Worm (Caenorhabditis elegans) whole organism, L2 larva: ENCODE measurements around the gene K04F1.9.

Source experiments
- F13H6.1 ChIP-seq: sonication (generic microtip); optimal IDR thresholded peaks from 2 replicates; lab custom pipeline; 2016; ENCODE audit warnings: missing genetic modification characterization, missing compliant biosample characterization
- alr-1 ChIP-seq: fragments of 150-350 bp; optimal IDR thresholded peaks from 2 replicates; lab custom pipeline; 2014; ENCODE audit warnings: missing biosample characterization, missing genetic modification characterization
- ama-1 ChIP-seq: fragments of 150-350 bp; optimal IDR thresholded peaks from 2 replicates; lab custom pipeline; 2018; ENCODE audit warnings: inconsistent platforms
- ceh-16 ChIP-seq: fragments of 150-350 bp; optimal IDR thresholded peaks from 2 replicates; lab custom pipeline; 2014; ENCODE audit warnings: missing biosample characterization, missing genetic modification characterization
- crh-2 ChIP-seq: sonication (generic microtip); optimal IDR thresholded peaks from 2 replicates; lab custom pipeline; 2017; ENCODE audit warnings: missing biosample characterization, missing genetic modification characterization
- dmd-4 ChIP-seq: sonication (generic microtip); optimal IDR thresholded peaks from 2 replicates; lab custom pipeline; 2017; ENCODE audit warnings: missing biosample characterization, missing genetic modification characterization
- egl-27 ChIP-seq: sonication (generic microtip); optimal IDR thresholded peaks from 3 replicates; lab custom pipeline; 2017; ENCODE audit warnings: missing biosample characterization, missing genetic modification reagents, missing genetic modification characterization
- elt-1 ChIP-seq: fragments of 150-350 bp; optimal IDR thresholded peaks from 2 replicates; lab custom pipeline; 2014; ENCODE audit warnings: missing biosample characterization, missing genetic modification characterization
- elt-3 ChIP-seq: sonication (generic microtip); optimal IDR thresholded peaks from 2 replicates; lab custom pipeline; 2017; ENCODE audit warnings: missing biosample characterization, missing genetic modification characterization
- nhr-10 ChIP-seq: sonication (generic microtip); optimal IDR thresholded peaks from 2 replicates; lab custom pipeline; 2017; ENCODE audit warnings: missing biosample characterization, missing genetic modification characterization
- nhr-11 ChIP-seq: fragments of 150-350 bp; optimal IDR thresholded peaks from 2 replicates; lab custom pipeline; 2014; ENCODE audit warnings: missing biosample characterization, missing genetic modification characterization
- nhr-12 ChIP-seq: fragments of 150-350 bp; optimal IDR thresholded peaks from 2 replicates; lab custom pipeline; 2014; ENCODE audit warnings: missing biosample characterization, missing genetic modification characterization
- nhr-129 ChIP-seq: fragments of 150-350 bp; optimal IDR thresholded peaks from 2 replicates; lab custom pipeline; 2014; ENCODE audit warnings: missing biosample characterization, missing genetic modification characterization
- nhr-23 ChIP-seq: fragments of 150-350 bp; optimal IDR thresholded peaks from 2 replicates; lab custom pipeline; 2014; ENCODE audit warnings: missing biosample characterization, missing genetic modification reagents, missing genetic modification characterization
- nhr-237 ChIP-seq: fragments of 150-350 bp; optimal IDR thresholded peaks from 2 replicates; lab custom pipeline; 2014; ENCODE audit warnings: missing biosample characterization, missing genetic modification characterization
- nhr-25 ChIP-seq: fragments of 150-350 bp; sonication (generic microtip); optimal IDR thresholded peaks from 3 replicates; lab custom pipeline; 2014; ENCODE audit warnings: missing biosample characterization, missing genetic modification characterization
- nhr-6 ChIP-seq: fragments of 150-350 bp; optimal IDR thresholded peaks from 2 replicates; lab custom pipeline; 2014; ENCODE audit warnings: missing biosample characterization, missing genetic modification characterization
- peb-1 ChIP-seq: fragments of 150-350 bp; optimal IDR thresholded peaks from 2 replicates; lab custom pipeline; 2014; ENCODE audit warnings: missing biosample characterization, missing genetic modification characterization
- sem-4 ChIP-seq: fragments of 150-350 bp; optimal IDR thresholded peaks from 2 replicates; lab custom pipeline; 2014; ENCODE audit warnings: missing biosample characterization, missing genetic modification reagents, missing genetic modification characterization
- skn-1 ChIP-seq: sonication (generic microtip); optimal IDR thresholded peaks from 2 replicates; lab custom pipeline; 2017; ENCODE audit warnings: missing biosample characterization, missing genetic modification characterization
- unc-39 ChIP-seq: fragments of 150-350 bp; optimal IDR thresholded peaks from 2 replicates; lab custom pipeline; 2014; ENCODE audit warnings: missing biosample characterization, missing genetic modification characterization
- unc-55 ChIP-seq: fragments of 150-350 bp; sonication (generic microtip); optimal IDR thresholded peaks from 3 replicates; lab custom pipeline; 2014; ENCODE audit warnings: missing biosample characterization, missing genetic modification reagents, missing genetic modification characterization
- unc-62 ChIP-seq: fragments of 150-350 bp; optimal IDR thresholded peaks from 2 replicates; lab custom pipeline; 2014; ENCODE audit warnings: missing biosample characterization, missing genetic modification reagents, missing genetic modification characterization
- zag-1 ChIP-seq: fragments of 150-350 bp; optimal IDR thresholded peaks from 2 replicates; lab custom pipeline; 2014; ENCODE audit warnings: missing biosample characterization, missing genetic modification characterization
- ztf-11 ChIP-seq: sonication (generic microtip); optimal IDR thresholded peaks from 2 replicates; lab custom pipeline; 2017; ENCODE audit warnings: missing biosample characterization, missing genetic modification characterization
- ztf-4 ChIP-seq: fragments of 150-350 bp; optimal IDR thresholded peaks from 2 replicates; lab custom pipeline; 2014; ENCODE audit warnings: missing biosample characterization, missing genetic modification characterization

The K04F1.9 gene

ce11 chrV:1701584-1702101, 36.6 kb downstream of the K04F1.9 start, which contains the start of gene srw-90:
Gene srw-90 (plus strand): TSS chrV:1702051.
- TF ChIP-seq peb-1 (no peak), nhr-23 (no peak), zag-1 (tag; lab: Kevin White, UChicago) (no peak), alr-1 (tag; lab: Kevin White, UChicago) (no peak), unc-55 (no peak), dmd-4 (tag; lab: Kevin White, UChicago) (no peak), skn-1 (tag; lab: Kevin White, UChicago) (no peak), unc-62 (GFP tag; lab: Kevin White, UChicago) (no peak)

DNA sequence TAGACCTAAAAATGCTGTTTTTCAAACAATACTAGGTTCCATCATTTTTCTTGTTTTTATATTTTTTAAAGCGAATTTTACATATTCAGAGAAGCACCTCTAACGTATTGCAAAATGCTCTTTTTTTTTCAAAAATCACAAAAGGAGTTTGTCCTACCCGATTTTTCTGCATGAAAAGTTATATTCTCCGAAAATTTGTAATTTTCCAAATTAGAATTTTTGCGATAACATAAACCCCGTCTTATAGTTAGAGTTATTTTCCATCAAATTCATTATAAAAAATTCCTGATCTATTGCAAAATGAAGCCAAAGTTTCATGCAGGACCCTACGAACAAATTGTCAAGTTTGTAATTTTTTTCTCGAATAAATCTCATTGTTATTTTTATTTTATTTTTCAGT, 43.4 kb downstream of the K04F1.9 start, which contains the start of gene srw-99:
srw-99 (plus strand) TSS at position 301 of the 400 bp plus-strand sequence.
- TF ChIP-seq ztf-11 = no peak
- TF ChIP-seq elt-3 = no peak
- no peak for TF ChIP-seq nhr-10 (tag; lab: Kevin White, UChicago)
- no peak for TF ChIP-seq elt-1 (tag; lab: Kevin White, UChicago)
- no peak for TF ChIP-seq sem-4
- TF ChIP-seq nhr-12 (tag; lab: Kevin White, UChicago) = no peak
- no peak for TF ChIP-seq ama-1
- no peak for TF ChIP-seq ceh-16 (tag; lab: Kevin White, UChicago)
- TF ChIP-seq egl-27 (tag; lab: Kevin White, UChicago) = no peak
- no peak for TF ChIP-seq nhr-23
- TF ChIP-seq nhr-25 (tag; lab: Kevin White, UChicago) = no peak
- no peak for TF ChIP-seq ztf-4 (tag; lab: Kevin White, UChicago)
- TF ChIP-seq nhr-11 (tag; lab: Kevin White, UChicago) = no peak

DNA sequence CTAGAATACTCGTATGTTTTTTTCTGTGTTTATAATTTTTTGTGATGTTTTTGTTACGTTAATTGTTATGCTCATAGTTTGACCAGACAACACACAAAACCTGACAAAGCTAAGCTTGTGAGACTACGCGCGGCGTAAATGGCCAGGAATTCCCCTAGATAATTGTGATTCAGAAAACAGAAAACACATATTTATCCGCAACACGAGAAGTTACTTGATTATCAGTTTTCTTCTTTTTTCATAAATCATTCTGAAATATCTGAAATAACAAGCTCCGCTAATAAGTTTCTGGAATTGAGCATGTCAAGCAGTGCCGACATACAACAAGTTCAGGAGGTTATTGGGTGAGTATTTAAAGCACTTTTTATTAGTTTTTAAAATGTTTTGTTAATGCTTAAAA, 45.9 kb downstream of the K04F1.9 start, which contains the start of gene srw-100:
srw-100 (plus strand) TSS at position 301 of the 400 bp plus-strand sequence.
- TF ChIP-seq skn-1 (tag; lab: Kevin White, UChicago) = no peak
- TF ChIP-seq crh-2 (tag; lab: Kevin White, UChicago) = no peak
- TF ChIP-seq unc-39 (tag; lab: Kevin White, UChicago) = no peak
- no peak for TF ChIP-seq ztf-4 (tag; lab: Kevin White, UChicago)
- no peak for TF ChIP-seq nhr-237 (tag; lab: Kevin White, UChicago)
- no peak for TF ChIP-seq nhr-23
- TF ChIP-seq elt-1 (tag; lab: Kevin White, UChicago) = no peak
- TF ChIP-seq nhr-129 (tag; lab: Kevin White, UChicago) = no peak
- TF ChIP-seq F13H6.1 = no peak
- TF ChIP-seq egl-27 (tag; lab: Kevin White, UChicago) = no peak
- TF ChIP-seq zag-1 (tag; lab: Kevin White, UChicago) = no peak
- TF ChIP-seq nhr-6 (tag; lab: Kevin White, UChicago) = no peak
